Fruit fly (Drosophila melanogaster) whole organism, embryonic: ENCODE data around the gene CG42237.
A peak's percentile ranks its signal among the peaks of the same experiment; 100 is the strongest.

Experiments
- Aef1 ChIP-seq: fragments of 200-800 bp; sonication (Bioruptor generic); IDR thresholded peaks from 3 replicates; pipeline ENCODE4 v1.3.6; 2022; ENCODE audit warnings: missing biosample characterization, missing genetic modification characterization
- BtbVII ChIP-seq: fragments of 200-800 bp; sonication (Bioruptor generic); optimal IDR thresholded peaks from 3 replicates; lab custom pipeline; 2017; ENCODE audit warnings: missing biosample characterization, mild to moderate bottlenecking, missing genetic modification characterization
- CG11560 ChIP-seq: fragments of 200-800 bp; sonication (Bioruptor generic); IDR thresholded peaks from 3 replicates; pipeline ENCODE4 v1.3.6; 2022; ENCODE audit warnings: missing biosample characterization, missing genetic modification characterization
- CG13123 ChIP-seq: fragments of 200-800 bp; sonication (Bioruptor generic); optimal IDR thresholded peaks from 2 replicates; lab custom pipeline; 2016; ENCODE audit warnings: missing biosample characterization, missing genetic modification characterization
- CG13424 ChIP-seq: fragments of 200-800 bp; sonication (Bioruptor generic); optimal IDR thresholded peaks from 2 replicates; lab custom pipeline; 2019; ENCODE audit warnings: missing biosample characterization, mild to moderate bottlenecking, missing genetic modification characterization, moderate library complexity
- CG14710 ChIP-seq: fragments of 200-800 bp; sonication (Bioruptor generic); optimal IDR thresholded peaks from 3 replicates; lab custom pipeline; 2019; ENCODE audit warnings: missing biosample characterization, mild to moderate bottlenecking, missing genetic modification characterization, moderate library complexity
- CG14965 ChIP-seq: fragments of 200-800 bp; sonication (Bioruptor generic); optimal IDR thresholded peaks from 2 replicates; lab custom pipeline; 2016; ENCODE audit warnings: missing biosample characterization, missing genetic modification characterization, borderline replicate concordance
- CG17385 ChIP-seq: fragments of 200-800 bp; sonication (Bioruptor generic); optimal IDR thresholded peaks from 3 replicates; lab custom pipeline; 2018; ENCODE audit warnings: missing biosample characterization, mild to moderate bottlenecking, missing genetic modification characterization
- CG17612 ChIP-seq: fragments of 200-800 bp; sonication (Bioruptor generic); IDR thresholded peaks from 2 replicates; pipeline ENCODE4 v1.3.6; 2022; ENCODE audit warnings: missing biosample characterization, missing genetic modification characterization
- CG18262 ChIP-seq: fragments of 200-800 bp; optimal IDR thresholded peaks from 3 replicates; lab custom pipeline; 2019; ENCODE audit warnings: missing biosample characterization, mild to moderate bottlenecking, missing genetic modification characterization, moderate library complexity
- CG18599 ChIP-seq: fragments of 200-800 bp; sonication (Bioruptor generic); optimal IDR thresholded peaks from 3 replicates; lab custom pipeline; 2017; ENCODE audit warnings: missing biosample characterization, missing genetic modification characterization, mild to moderate bottlenecking, moderate library complexity, missing genetic modification reagents
- CG4360 ChIP-seq: fragments of 200-800 bp; sonication (Bioruptor generic); IDR thresholded peaks from 2 replicates; pipeline ENCODE4 v1.3.6; 2022; ENCODE audit warnings: missing biosample characterization, missing genetic modification characterization
- CG6272 ChIP-seq: fragments of 200-800 bp; sonication (Bioruptor generic); IDR thresholded peaks from 2 replicates; pipeline ENCODE4 v1.3.6; 2022; ENCODE audit warnings: missing biosample characterization, missing genetic modification characterization
- CG7556 ChIP-seq: fragments of 200-800 bp; sonication (Bioruptor generic); optimal IDR thresholded peaks from 2 replicates; lab custom pipeline; 2017; ENCODE audit warnings: missing biosample characterization, mild to moderate bottlenecking, missing genetic modification characterization
- CG8089 ChIP-seq: fragments of 200-800 bp; sonication (Bioruptor generic); optimal IDR thresholded peaks from 3 replicates; lab custom pipeline; 2016; ENCODE audit warnings: missing biosample characterization, missing genetic modification characterization
- CG8281 ChIP-seq: fragments of 200-800 bp; sonication (Bioruptor generic); optimal IDR thresholded peaks from 2 replicates; lab custom pipeline; 2018; ENCODE audit warnings: missing biosample characterization, mild to moderate bottlenecking, missing genetic modification characterization, moderate library complexity
- CG8388 ChIP-seq: fragments of 200-800 bp; sonication (Bioruptor generic); optimal IDR thresholded peaks from 2 replicates; lab custom pipeline; 2019; ENCODE audit warnings: missing biosample characterization, mild to moderate bottlenecking, missing genetic modification characterization, moderate library complexity
- CG9215 ChIP-seq: fragments of 200-800 bp; sonication (Bioruptor generic); IDR thresholded peaks from 2 replicates; pipeline ENCODE4 v1.3.6; 2022; ENCODE audit warnings: missing biosample characterization, missing genetic modification characterization
- CrebB ChIP-seq: fragments of 200-800 bp; sonication (Bioruptor generic); optimal IDR thresholded peaks from 3 replicates; lab custom pipeline; 2018; ENCODE audit warnings: missing biosample characterization, mild to moderate bottlenecking, missing genetic modification characterization
- D19A ChIP-seq: fragments of 200-800 bp; optimal IDR thresholded peaks from 3 replicates; lab custom pipeline; 2019; ENCODE audit warnings: missing biosample characterization, mild to moderate bottlenecking, missing genetic modification characterization, moderate library complexity
- Dip3 ChIP-seq: fragments of 200-800 bp; sonication (Bioruptor generic); optimal IDR thresholded peaks from 3 replicates; lab custom pipeline; 2016; ENCODE audit warnings: missing biosample characterization, missing genetic modification characterization
- GATAe ChIP-seq: fragments of 200-800 bp; sonication (Bioruptor generic); conservative IDR thresholded peaks from 2 replicates; pipeline ENCODE4 v1.3.6; 2022; ENCODE audit warnings: missing biosample characterization, missing genetic modification characterization
- Gug ChIP-seq: fragments of 200-800 bp; sonication (Bioruptor generic); IDR thresholded peaks from 4 replicates; pipeline ENCODE4 v1.3.6; 2022; ENCODE audit warnings: missing biosample characterization, missing genetic modification characterization
- H15 ChIP-seq: fragments of 200-800 bp; sonication (Bioruptor generic); IDR thresholded peaks from 3 replicates; pipeline ENCODE4 v1.3.6; 2022; ENCODE audit warnings: missing biosample characterization, missing genetic modification characterization
- Neu2 ChIP-seq: fragments of 200-800 bp; sonication (Bioruptor generic); optimal IDR thresholded peaks from 3 replicates; lab custom pipeline; 2016; ENCODE audit warnings: missing biosample characterization, missing genetic modification characterization, borderline replicate concordance
- PHDP ChIP-seq: fragments of 200-800 bp; sonication (Bioruptor generic); optimal IDR thresholded peaks from 3 replicates; lab custom pipeline; 2018; ENCODE audit warnings: missing biosample characterization, mild to moderate bottlenecking, missing genetic modification characterization, moderate library complexity
- Vsx1 ChIP-seq: fragments of 200-800 bp; sonication (Bioruptor generic); optimal IDR thresholded peaks from 2 replicates; lab custom pipeline; 2017; ENCODE audit warnings: missing biosample characterization, mild to moderate bottlenecking, missing genetic modification characterization, missing genetic modification reagents
- al ChIP-seq: fragments of 200-800 bp; sonication (Bioruptor generic); IDR thresholded peaks from 2 replicates; pipeline ENCODE4 v1.3.6; 2022; ENCODE audit warnings: missing biosample characterization, missing genetic modification characterization
- ap ChIP-seq: fragments of 200-800 bp; sonication (Bioruptor generic); IDR thresholded peaks from 2 replicates; pipeline ENCODE4 v1.3.6; 2022; ENCODE audit warnings: missing biosample characterization, missing genetic modification characterization
- bab2 ChIP-seq: fragments of 200-800 bp; sonication (Bioruptor generic); optimal IDR thresholded peaks from 2 replicates; lab custom pipeline; 2016; ENCODE audit warnings: missing biosample characterization, missing genetic modification characterization
- bsh ChIP-seq, 2 experiments: fragments of 200-800 bp; sonication (Bioruptor generic); optimal IDR thresholded peaks; 2 replicates each; lab custom pipeline; 2017 to 2018; ENCODE audit warnings: mild to moderate bottlenecking in 2 of 2, missing biosample characterization in 2 of 2, missing genetic modification characterization in 2 of 2, moderate library complexity in 1 of 2
- dimm ChIP-seq: fragments of 200-800 bp; sonication (Bioruptor generic); IDR thresholded peaks from 2 replicates; pipeline ENCODE4 v1.3.6; 2022; ENCODE audit warnings: missing biosample characterization, missing genetic modification characterization
- emc ChIP-seq: fragments of 200-800 bp; sonication (Bioruptor generic); optimal IDR thresholded peaks from 2 replicates; lab custom pipeline; 2016; ENCODE audit warnings: missing biosample characterization, missing genetic modification characterization
- ewg ChIP-seq: fragments of 200-800 bp; sonication (Bioruptor generic); optimal IDR thresholded peaks from 3 replicates; lab custom pipeline; 2017; ENCODE audit warnings: mild to moderate bottlenecking, missing biosample characterization, missing genetic modification reagents, missing genetic modification characterization
- eyg ChIP-seq: fragments of 200-800 bp; sonication (Bioruptor generic); optimal IDR thresholded peaks from 3 replicates; lab custom pipeline; 2016; ENCODE audit warnings: missing biosample characterization, missing genetic modification characterization
- gcm2 ChIP-seq: fragments of 200-800 bp; sonication (Bioruptor generic); optimal IDR thresholded peaks from 2 replicates; lab custom pipeline; 2016; ENCODE audit warnings: missing biosample characterization, missing genetic modification characterization
- grau ChIP-seq: fragments of 200-800 bp; optimal IDR thresholded peaks from 3 replicates; lab custom pipeline; 2019; ENCODE audit warnings: missing biosample characterization, mild to moderate bottlenecking, missing genetic modification characterization, moderate library complexity
- her ChIP-seq: fragments of 200-800 bp; sonication (Bioruptor generic); optimal IDR thresholded peaks from 2 replicates; lab custom pipeline; 2016; ENCODE audit warnings: missing biosample characterization, missing genetic modification characterization
- jigr1 ChIP-seq: fragments of 200-800 bp; sonication (Bioruptor generic); IDR thresholded peaks from 3 replicates; pipeline ENCODE4 v1.3.6; 2022; ENCODE audit warnings: missing biosample characterization, missing genetic modification characterization
- mam ChIP-seq: fragments of 200-800 bp; sonication (Bioruptor generic); optimal IDR thresholded peaks from 3 replicates; lab custom pipeline; 2016; ENCODE audit warnings: missing biosample characterization, missing genetic modification characterization
- otp ChIP-seq: fragments of 200-800 bp; sonication (Bioruptor generic); IDR thresholded peaks from 3 replicates; pipeline ENCODE4, ENCODE4 v1.3.6; 2022; ENCODE audit warnings: missing biosample characterization, missing genetic modification characterization
- pb ChIP-seq: fragments of 200-800 bp; sonication (Bioruptor generic); optimal IDR thresholded peaks from 3 replicates; lab custom pipeline; 2016; ENCODE audit warnings: missing biosample characterization, missing genetic modification characterization
- pho ChIP-seq: fragments of 200-800 bp; sonication (Bioruptor generic); optimal IDR thresholded peaks from 2 replicates; lab custom pipeline; 2016; ENCODE audit warnings: missing biosample characterization, missing genetic modification characterization
- pnt ChIP-seq: fragments of 200-800 bp; sonication (Bioruptor generic); optimal IDR thresholded peaks from 3 replicates; lab custom pipeline; 2016; ENCODE audit warnings: missing biosample characterization, missing genetic modification characterization
- pros ChIP-seq: fragments of 200-800 bp; sonication (Bioruptor generic); optimal IDR thresholded peaks from 3 replicates; lab custom pipeline; 2019; ENCODE audit warnings: missing biosample characterization, mild to moderate bottlenecking, missing genetic modification characterization, moderate library complexity
- sim ChIP-seq: fragments of 200-800 bp; sonication (Bioruptor generic); IDR thresholded peaks from 2 replicates; pipeline ENCODE4 v1.3.6; 2022; ENCODE audit warnings: missing biosample characterization, missing genetic modification characterization
- toy ChIP-seq: fragments of 200-800 bp; sonication (Bioruptor generic); IDR thresholded peaks from 2 replicates; pipeline ENCODE4 v1.3.6; 2022; ENCODE audit warnings: missing biosample characterization, missing genetic modification characterization
- zen ChIP-seq: fragments of 200-800 bp; sonication (Bioruptor generic); optimal IDR thresholded peaks from 3 replicates; lab custom pipeline; 2018; ENCODE audit warnings: missing biosample characterization, mild to moderate bottlenecking, missing genetic modification characterization, moderate library complexity
- zen2 ChIP-seq: fragments of 200-800 bp; sonication (Bioruptor generic); IDR thresholded peaks from 3 replicates; pipeline ENCODE4 v1.3.6; 2022; ENCODE audit warnings: missing biosample characterization, missing genetic modification characterization; ENCODE audit not compliant: partially characterized antibody
- zf30C ChIP-seq: fragments of 200-800 bp; sonication (Bioruptor generic); optimal IDR thresholded peaks from 3 replicates; lab custom pipeline; 2018; ENCODE audit warnings: missing biosample characterization, mild to moderate bottlenecking, missing genetic modification characterization
- zfh2 ChIP-seq: fragments of 200-800 bp; sonication (Bioruptor generic); optimal IDR thresholded peaks from 2 replicates; lab custom pipeline; 2016; ENCODE audit warnings: missing biosample characterization, missing genetic modification characterization

CG42237 gene

DNA sequence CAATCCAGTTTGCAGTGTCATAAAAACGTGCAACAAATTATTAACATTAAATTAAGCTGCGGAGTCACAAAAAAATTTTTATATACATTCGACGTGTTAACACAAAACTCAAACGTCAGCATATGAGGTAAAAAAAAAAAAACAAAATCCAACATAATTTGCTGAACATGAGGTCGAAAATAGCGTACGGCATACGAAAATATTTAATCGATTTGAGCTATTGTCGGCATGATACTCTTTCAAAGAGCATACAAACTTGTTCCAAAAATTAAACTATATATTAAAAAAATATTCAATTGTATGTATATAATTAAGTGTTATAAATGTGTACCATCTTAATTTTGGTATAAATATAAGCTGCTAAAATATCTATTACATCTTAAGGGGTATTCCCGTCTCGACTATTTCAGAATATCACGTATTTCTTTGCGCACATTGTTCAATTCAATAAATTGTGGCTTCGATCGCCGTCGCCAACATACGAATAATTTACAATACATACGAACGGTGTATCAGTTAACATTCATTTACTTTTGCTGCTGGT is 5.3 kb upstream of the CG42237 start (continued):
- TF ChIP-seq zen2, result no peak
- no peak for TF ChIP-seq CG17612 (GFP tag; lab: Robert Waterston, UW)
- no peak for TF ChIP-seq CG6272 (GFP tag; lab: Robert Waterston, UW)
- TF ChIP-seq Dip3 (GFP tag; lab: Kevin White, UChicago), result no peak
- TF ChIP-seq Gug (GFP tag; lab: Robert Waterston, UW), result no peak
- no peak for TF ChIP-seq pho (GFP tag; lab: Kevin White, UChicago)
- no peak for TF ChIP-seq toy
- TF ChIP-seq bab2 (GFP tag; lab: Kevin White, UChicago), result no peak
- TF ChIP-seq CG8388, result peak; percentile 29
- no peak for TF ChIP-seq emc (GFP tag; lab: Kevin White, UChicago)
- TF ChIP-seq H15 (GFP tag; lab: Robert Waterston, UW), result no peak
- TF ChIP-seq zfh2 (GFP tag; lab: Kevin White, UChicago), result no peak
- no peak for TF ChIP-seq pb (GFP tag; lab: Kevin White, UChicago)
- TF ChIP-seq GATAe (GFP tag; lab: Robert Waterston, UW), result no peak
- TF ChIP-seq CG13424 (tag; lab: Kevin White, UChicago), result peak; percentile 59
- no peak for TF ChIP-seq jigr1 (GFP tag; lab: Robert Waterston, UW)
- TF ChIP-seq dimm (GFP tag; lab: Robert Waterston, UW), result no peak
- no peak for TF ChIP-seq Vsx1
- no peak for TF ChIP-seq sim (GFP tag; lab: Robert Waterston, UW)
- TF ChIP-seq grau (tag; lab: Kevin White, UChicago), result peak; percentile 67
- TF ChIP-seq pros, result no peak
- no peak for TF ChIP-seq CG9215 (GFP tag; lab: Robert Waterston, UW)
- TF ChIP-seq CG13123 (GFP tag; lab: Kevin White, UChicago), result no peak
- no peak for TF ChIP-seq pnt (GFP tag; lab: Kevin White, UChicago)
- TF ChIP-seq al (GFP tag; lab: Robert Waterston, UW), result peak; percentile 43; the same call in 1 of the 2 replicates
- no peak for TF ChIP-seq mam
- TF ChIP-seq CG4360 (GFP tag; lab: Robert Waterston, UW), result no peak
- TF ChIP-seq CG14965 (GFP tag; lab: Kevin White, UChicago), result no peak
- no peak for TF ChIP-seq her
- TF ChIP-seq CG8089 (GFP tag; lab: Kevin White, UChicago), result no peak
- no peak for TF ChIP-seq CG11560 (tag; lab: Robert Waterston, UW)
- peak; percentile 57 for TF ChIP-seq CG18599 (GFP tag; lab: Kevin White, UChicago)
- peak; percentile 42; the same call in 1 of the 3 replicates for TF ChIP-seq Aef1 (GFP tag; lab: Robert Waterston, UW)
- peak; percentile 84 for TF ChIP-seq D19A (tag; lab: Kevin White, UChicago)
- no peak for TF ChIP-seq CG8281 (tag; lab: Kevin White, UChicago)
- no peak for TF ChIP-seq eyg (GFP tag; lab: Kevin White, UChicago)
- TF ChIP-seq CG7556 (GFP tag; lab: Kevin White, UChicago), result peak; percentile 45
- TF ChIP-seq zen, result no peak
- TF ChIP-seq ap (GFP tag; lab: Robert Waterston, UW), result peak; percentile 47; the same call in 1 of the 2 replicates
- TF ChIP-seq CG14710 (tag; lab: Kevin White, UChicago), result no peak
- no peak for TF ChIP-seq otp (GFP tag; lab: Robert Waterston, UW)
- peak; percentile 47 for TF ChIP-seq CG17385 (GFP tag; lab: Kevin White, UChicago)
- no peak for TF ChIP-seq zf30C (GFP tag; lab: Kevin White, UChicago)
- peak; percentile 42 for TF ChIP-seq CG18262 (tag; lab: Kevin White, UChicago)
- no peak for TF ChIP-seq gcm2 (GFP tag; lab: Kevin White, UChicago)
- no peak for TF ChIP-seq ewg (GFP tag; lab: Kevin White, UChicago)
- TF ChIP-seq CrebB (tag; lab: Kevin White, UChicago), result peak; percentile 19
- no peak for TF ChIP-seq Neu2 (GFP tag; lab: Kevin White, UChicago)
- peak; percentile 13 for TF ChIP-seq BtbVII (GFP tag; lab: Kevin White, UChicago)
- TF ChIP-seq bsh (GFP tag; optimal IDR thresholded peaks at IDR 0.05; lab: Kevin White, UChicago), result peak in 1 of 2 experiments; percentile 48
- TF ChIP-seq PHDP (tag; lab: Kevin White, UChicago), result peak; percentile 63
